Fruit fly (Drosophila melanogaster) whole organism, prepupa: Measurements from ENCODE around the gene CG11381.

Experiments used
- Blimp-1 ChIP-seq: fragments of 200-800 bp; sonication (Bioruptor generic); optimal IDR thresholded peaks from 3 replicates; lab custom pipeline; 2017; ENCODE audit warnings: missing biosample characterization, missing genetic modification characterization, mild to moderate bottlenecking, moderate library complexity, missing genetic modification reagents
- CG10669 ChIP-seq: fragments of 200-800 bp; sonication (Bioruptor generic); optimal IDR thresholded peaks from 3 replicates; lab custom pipeline; 2018; ENCODE audit warnings: missing biosample characterization, mild to moderate bottlenecking, missing genetic modification characterization, moderate library complexity
- CG11294 ChIP-seq: fragments of 200-800 bp; sonication (Bioruptor generic); IDR thresholded peaks from 2 replicates; pipeline ENCODE4 v1.3.6; 2022; ENCODE audit warnings: missing biosample characterization, missing genetic modification characterization
- CG11762 ChIP-seq: fragments of 200-800 bp; sonication (Bioruptor generic); optimal IDR thresholded peaks from 3 replicates; lab custom pipeline; 2016; ENCODE audit warnings: missing biosample characterization, missing genetic modification characterization; ENCODE audit not compliant: insufficient read depth
- CG11902 ChIP-seq: fragments of 200-800 bp; sonication (Bioruptor generic); optimal IDR thresholded peaks from 3 replicates; lab custom pipeline; 2016; ENCODE audit warnings: missing biosample characterization, missing genetic modification characterization
- CG15336 ChIP-seq: fragments of 200-800 bp; sonication (Bioruptor generic); IDR thresholded peaks from 2 replicates; pipeline ENCODE4 v1.3.6; 2022; ENCODE audit warnings: missing biosample characterization, missing genetic modification characterization
- CG1621 ChIP-seq: fragments of 200-800 bp; sonication (Bioruptor generic); optimal IDR thresholded peaks from 3 replicates; lab custom pipeline; 2018; ENCODE audit warnings: missing biosample characterization, mild to moderate bottlenecking, missing genetic modification characterization
- CG3032 ChIP-seq: fragments of 200-800 bp; optimal IDR thresholded peaks from 2 replicates; lab custom pipeline; 2019; ENCODE audit warnings: missing biosample characterization, mild to moderate bottlenecking, missing genetic modification characterization, moderate library complexity
- CG31627 ChIP-seq: fragments of 200-800 bp; sonication (Bioruptor generic); optimal IDR thresholded peaks from 3 replicates; lab custom pipeline; 2016; ENCODE audit warnings: missing biosample characterization, missing genetic modification characterization
- CG32006 ChIP-seq: fragments of 200-800 bp; sonication (Bioruptor generic); optimal IDR thresholded peaks from 3 replicates; lab custom pipeline; 2017; ENCODE audit warnings: missing biosample characterization, mild to moderate bottlenecking, missing genetic modification characterization
- CG34406 ChIP-seq: fragments of 200-800 bp; sonication (Bioruptor generic); optimal IDR thresholded peaks from 3 replicates; lab custom pipeline; 2016; ENCODE audit warnings: missing biosample characterization, missing genetic modification characterization
- CG3919 ChIP-seq: fragments of 200-800 bp; sonication (Bioruptor generic); optimal IDR thresholded peaks from 3 replicates; lab custom pipeline; 2016; ENCODE audit warnings: missing biosample characterization, missing genetic modification characterization
- CG4318 ChIP-seq: fragments of 200-800 bp; sonication (Bioruptor generic); optimal IDR thresholded peaks from 3 replicates; lab custom pipeline; 2017; ENCODE audit warnings: missing biosample characterization, mild to moderate bottlenecking, missing genetic modification characterization
- CG6163 ChIP-seq: fragments of 200-800 bp; sonication (Bioruptor generic); IDR thresholded peaks from 3 replicates; pipeline ENCODE4 v1.3.6; 2022; ENCODE audit warnings: missing biosample characterization, missing genetic modification characterization
- CG6792 ChIP-seq: fragments of 200-800 bp; sonication (Bioruptor generic); optimal IDR thresholded peaks from 3 replicates; lab custom pipeline; 2016; ENCODE audit warnings: missing biosample characterization, missing genetic modification characterization
- CG6808 ChIP-seq: fragments of 200-800 bp; sonication (Bioruptor generic); optimal IDR thresholded peaks from 3 replicates; lab custom pipeline; 2017; ENCODE audit warnings: missing biosample characterization, missing genetic modification characterization, mild to moderate bottlenecking, moderate library complexity, missing genetic modification reagents
- CG6854 ChIP-seq: fragments of 200-800 bp; sonication (Bioruptor generic); optimal IDR thresholded peaks from 2 replicates; lab custom pipeline; 2017; ENCODE audit warnings: missing biosample characterization, mild to moderate bottlenecking, missing genetic modification characterization
- CG7368 ChIP-seq: fragments of 200-800 bp; sonication (Bioruptor generic); optimal IDR thresholded peaks from 3 replicates; lab custom pipeline; 2016; ENCODE audit warnings: missing biosample characterization, missing genetic modification characterization
- CG8119 ChIP-seq: fragments of 200-800 bp; sonication (Bioruptor generic); IDR thresholded peaks from 3 replicates; pipeline ENCODE4 v1.3.6; 2022; ENCODE audit warnings: missing biosample characterization, missing genetic modification characterization
- CG8632 ChIP-seq: fragments of 200-800 bp; sonication (Bioruptor generic); optimal IDR thresholded peaks from 3 replicates; lab custom pipeline; 2016; ENCODE audit warnings: missing biosample characterization, missing genetic modification characterization
- CG9139 ChIP-seq: fragments of 200-800 bp; sonication (Bioruptor generic); optimal IDR thresholded peaks from 3 replicates; lab custom pipeline; 2017; ENCODE audit warnings: missing biosample characterization, mild to moderate bottlenecking, missing genetic modification characterization
- Eip75B ChIP-seq: fragments of 200-800 bp; sonication (Bioruptor generic); optimal IDR thresholded peaks from 3 replicates; lab custom pipeline; 2016; ENCODE audit warnings: missing biosample characterization, missing genetic modification characterization
- Eip78C ChIP-seq: fragments of 200-800 bp; sonication (Bioruptor generic); peaks from one replicate; lab custom pipeline; 2016; ENCODE audit warnings: missing biosample characterization, missing genetic modification characterization
- Eip93F ChIP-seq: fragments of 200-800 bp; sonication (Bioruptor generic); optimal IDR thresholded peaks from 2 replicates; lab custom pipeline; 2016; ENCODE audit warnings: missing biosample characterization, mild to moderate bottlenecking, missing genetic modification characterization
- Ets96B ChIP-seq: fragments of 200-800 bp; optimal IDR thresholded peaks from 2 replicates; lab custom pipeline; 2019; ENCODE audit warnings: missing biosample characterization, mild to moderate bottlenecking, missing genetic modification characterization, moderate library complexity
- Gug ChIP-seq: fragments of 200-800 bp; sonication (Bioruptor generic); IDR thresholded peaks from 2 replicates; pipeline ENCODE4 v1.3.6; 2022; ENCODE audit warnings: missing biosample characterization, missing genetic modification characterization
- Lpt ChIP-seq: fragments of 200-800 bp; sonication (Bioruptor generic); optimal IDR thresholded peaks from 3 replicates; lab custom pipeline; 2016; ENCODE audit warnings: missing biosample characterization, missing genetic modification characterization
- OdsH ChIP-seq: fragments of 200-800 bp; sonication (Bioruptor generic); optimal IDR thresholded peaks from 3 replicates; lab custom pipeline; 2016; ENCODE audit warnings: missing biosample characterization, missing genetic modification characterization
- Smox ChIP-seq: fragments of 200-800 bp; sonication (Bioruptor generic); optimal IDR thresholded peaks from 3 replicates; lab custom pipeline; 2016; ENCODE audit warnings: missing biosample characterization, missing genetic modification characterization
- Sox15 ChIP-seq: fragments of 200-800 bp; sonication (Bioruptor generic); optimal IDR thresholded peaks from 3 replicates; lab custom pipeline; 2016; ENCODE audit warnings: missing biosample characterization, missing genetic modification characterization
- achi ChIP-seq: fragments of 200-800 bp; sonication (Bioruptor generic); optimal IDR thresholded peaks from 3 replicates; lab custom pipeline; 2016; ENCODE audit warnings: missing biosample characterization, missing genetic modification characterization
- acj6 ChIP-seq: fragments of 200-800 bp; sonication (Bioruptor generic); optimal IDR thresholded peaks from 3 replicates; lab custom pipeline; 2016; ENCODE audit warnings: missing biosample characterization, missing genetic modification characterization
- cyc ChIP-seq: fragments of 200-800 bp; sonication (Bioruptor generic); optimal IDR thresholded peaks from 3 replicates; lab custom pipeline; 2016; ENCODE audit warnings: missing biosample characterization, missing genetic modification characterization
- dac ChIP-seq: fragments of 200-800 bp; sonication (Bioruptor generic); optimal IDR thresholded peaks from 2 replicates; lab custom pipeline; 2017; ENCODE audit warnings: missing biosample characterization, mild to moderate bottlenecking, missing genetic modification characterization
- fd85E ChIP-seq: fragments of 200-800 bp; sonication (Bioruptor generic); optimal IDR thresholded peaks from 3 replicates; lab custom pipeline; 2016; ENCODE audit warnings: missing biosample characterization, missing genetic modification characterization
- fkh ChIP-seq: fragments of 200-800 bp; sonication (Bioruptor generic); optimal IDR thresholded peaks from 3 replicates; lab custom pipeline; 2017; ENCODE audit warnings: missing biosample characterization, mild to moderate bottlenecking, missing genetic modification characterization, moderate library complexity
- lz ChIP-seq: fragments of 200-800 bp; sonication (Bioruptor generic); optimal IDR thresholded peaks from 3 replicates; lab custom pipeline; 2016; ENCODE audit warnings: missing biosample characterization, missing genetic modification characterization
- net ChIP-seq: fragments of 200-800 bp; sonication (Bioruptor generic); optimal IDR thresholded peaks from 3 replicates; lab custom pipeline; 2016; ENCODE audit warnings: missing biosample characterization, missing genetic modification characterization
- pdm3 ChIP-seq: fragments of 200-800 bp; sonication (Bioruptor generic); optimal IDR thresholded peaks from 3 replicates; lab custom pipeline; 2016; ENCODE audit warnings: missing biosample characterization, missing genetic modification characterization
- svp ChIP-seq: fragments of 200-800 bp; sonication (Bioruptor generic); peaks from one replicate; lab custom pipeline; 2016; ENCODE audit warnings: missing biosample characterization, missing genetic modification characterization
- topi ChIP-seq: fragments of 200-800 bp; sonication (Bioruptor generic); optimal IDR thresholded peaks from 3 replicates; lab custom pipeline; 2016; ENCODE audit warnings: missing biosample characterization, missing genetic modification characterization
- vri ChIP-seq: fragments of 200-800 bp; sonication (Bioruptor generic); optimal IDR thresholded peaks from 3 replicates; lab custom pipeline; 2016; ENCODE audit warnings: missing biosample characterization, mild to moderate bottlenecking, missing genetic modification characterization

The CG11381 gene

DNA sequence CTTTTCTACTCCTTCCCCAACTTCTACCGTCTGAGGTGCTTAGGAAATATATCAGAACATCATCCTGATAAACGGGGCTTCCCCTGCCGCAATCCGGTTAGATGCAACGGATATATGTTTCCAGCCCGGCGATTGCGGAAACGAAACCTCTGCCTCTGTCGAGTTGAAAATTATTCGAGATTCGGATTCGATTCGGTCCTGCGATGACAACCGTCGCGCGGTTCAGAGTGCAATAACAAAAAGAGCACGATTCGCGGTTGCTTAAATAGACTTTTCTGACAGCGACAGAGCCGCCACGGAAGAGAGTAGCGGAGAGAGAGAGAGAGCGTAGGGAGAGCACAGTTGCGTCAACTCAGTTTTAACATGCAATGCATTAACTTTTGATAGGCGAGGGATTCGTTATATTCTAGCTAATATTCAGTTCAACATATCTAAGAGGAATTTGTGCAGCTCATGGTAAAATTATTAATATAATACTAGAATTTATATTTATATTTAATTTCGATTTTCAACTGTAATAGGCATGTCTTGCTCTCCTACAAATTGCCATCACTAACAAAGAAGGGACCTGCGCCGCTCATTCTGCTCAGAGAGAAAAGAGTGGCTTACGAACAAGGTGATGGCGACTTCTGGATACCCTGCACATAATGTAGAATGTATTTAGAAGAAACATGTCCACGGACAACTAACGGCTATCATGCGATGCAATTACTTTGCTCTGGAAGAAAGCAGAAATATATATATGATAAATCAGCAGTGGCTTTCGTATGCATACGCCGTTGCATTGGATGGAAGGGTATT, 31.4 kb downstream of the CG11381 start (continued):
- peak; percentile 48 for TF ChIP-seq Blimp-1 (GFP tag; lab: Kevin White, UChicago)
- peak; percentile 80 for TF ChIP-seq CG15336 (GFP tag; lab: Robert Waterston, UW)
- TF ChIP-seq CG10669 (GFP tag; lab: Kevin White, UChicago), result peak; percentile 87
- peak; percentile 79; the same call in 1 of the 2 replicates for TF ChIP-seq CG11294 (GFP tag; lab: Robert Waterston, UW)
- TF ChIP-seq CG3919 (GFP tag; lab: Kevin White, UChicago), result peak; percentile 80
- TF ChIP-seq CG9139 (GFP tag; lab: Kevin White, UChicago), result peak; percentile 72
- TF ChIP-seq Ets96B (tag; lab: Kevin White, UChicago), result peak; percentile 81
- peak; percentile 49 for TF ChIP-seq CG11762 (GFP tag; lab: Kevin White, UChicago)
- TF ChIP-seq CG34406 (GFP tag; lab: Kevin White, UChicago), result peak; percentile 81
- TF ChIP-seq Gug, result peak; percentile 74
- peak; percentile 78 for TF ChIP-seq CG6808 (GFP tag; lab: Kevin White, UChicago)
- TF ChIP-seq CG32006 (GFP tag; lab: Kevin White, UChicago), result peak; percentile 87
- TF ChIP-seq CG7368 (GFP tag; lab: Kevin White, UChicago), result peak; percentile 66
- TF ChIP-seq pdm3, result peak; percentile 84
- peak; percentile 77 for TF ChIP-seq dac
- peak; percentile 67 for TF ChIP-seq acj6
- peak; percentile 59 for TF ChIP-seq CG11902
- peak; percentile 59 for TF ChIP-seq Lpt
- TF ChIP-seq achi (GFP tag; lab: Kevin White, UChicago), result peak; percentile 85
- no peak for TF ChIP-seq Eip93F
- TF ChIP-seq OdsH, result peak; percentile 79
- TF ChIP-seq fd85E (GFP tag; lab: Kevin White, UChicago), result peak; percentile 29
- TF ChIP-seq vri (GFP tag; lab: Kevin White, UChicago), result peak; percentile 57
- TF ChIP-seq CG3032 (tag; lab: Kevin White, UChicago), result peak; percentile 83
- TF ChIP-seq Eip75B (GFP tag; lab: Kevin White, UChicago), result peak; percentile 86
- peak; percentile 82 for TF ChIP-seq Smox (GFP tag; lab: Kevin White, UChicago)
- TF ChIP-seq CG6854, result peak; percentile 77
- peak; percentile 75 for TF ChIP-seq CG4318 (GFP tag; lab: Kevin White, UChicago)
- peak; percentile 86 for TF ChIP-seq CG1621 (tag; lab: Kevin White, UChicago)
- TF ChIP-seq CG8632, result peak; percentile 86
- peak; percentile 92 for TF ChIP-seq CG6163 (GFP tag; lab: Robert Waterston, UW)
- peak; percentile 94 for TF ChIP-seq svp (GFP tag; lab: Kevin White, UChicago)
- TF ChIP-seq topi, result peak; percentile 92
- peak; percentile 63 for TF ChIP-seq net (GFP tag; lab: Kevin White, UChicago)
- peak; percentile 85 for TF ChIP-seq CG8119 (GFP tag; lab: Robert Waterston, UW)
- TF ChIP-seq lz (GFP tag; lab: Kevin White, UChicago), result peak; percentile 91
- TF ChIP-seq Eip78C (GFP tag; lab: Kevin White, UChicago), result peak; percentile 93
- peak; percentile 79 for TF ChIP-seq cyc

- TF ChIP-seq Smox (GFP tag; lab: Kevin White, UChicago) (no peak), Sox15 (GFP tag; lab: Kevin White, UChicago) (no peak), CG6792 (GFP tag; lab: Kevin White, UChicago) (no peak), CG6163 (GFP tag; lab: Robert Waterston, UW) (no peak), CG15336 (GFP tag; lab: Robert Waterston, UW) (no peak), CG31627 (GFP tag; lab: Kevin White, UChicago) (no peak), fkh (no peak)
Observed at dm6 chrX:1235618-1236006, 32.0 kb downstream of the CG11381 start.
